Fruit fly (Drosophila melanogaster): ENCODE measurements around the gene Orct.

Orct gene

dm6 chr3R:24230423-24231205, 45.4 kb upstream of the Orct start, which contains the start of gene mask (continued):
- TF ChIP-seq mld (GFP tag; IDR thresholded peaks at IDR 0.05; ENCODE audit: partially characterized antibody): no peak
- peak; percentile 67 for TF ChIP-seq CG14667 (GFP tag; IDR thresholded peaks at IDR 0.05)
- TF ChIP-seq vvl (GFP tag; IDR thresholded peaks at IDR 0.05): peak; percentile 81
- no peak for TF ChIP-seq CG3838 (GFP tag; optimal IDR thresholded peaks at IDR 0.05)
- TF ChIP-seq CG8924 (tag; optimal IDR thresholded peaks at IDR 0.05): peak; percentile 32
- no peak for TF ChIP-seq inv (GFP tag; IDR thresholded peaks at IDR 0.05; ENCODE audit: partially characterized antibody)
- peak; percentile 87 for TF ChIP-seq CG6765 (GFP tag; optimal IDR thresholded peaks at IDR 0.05)
- TF ChIP-seq CG11695 (GFP tag; IDR thresholded peaks at IDR 0.05): 0 out of 3 replicates have a peak, but pooled peaks have one; percentile 24
- TF ChIP-seq grn (GFP tag; optimal IDR thresholded peaks at IDR 0.05): peak; percentile 69
- TF ChIP-seq grau (tag; optimal IDR thresholded peaks at IDR 0.05): peak; percentile 51
- TF ChIP-seq ranshi (GFP tag; IDR thresholded peaks at IDR 0.05): peak; percentile 68
- TF ChIP-seq CG8944 (GFP tag; optimal IDR thresholded peaks at IDR 0.05): peak; percentile 28
- TF ChIP-seq klu (GFP tag; IDR thresholded peaks at IDR 0.05): no peak
- TF ChIP-seq Hey (tag; optimal IDR thresholded peaks at IDR 0.05): peak; percentile 83
- peak; percentile 88 for TF ChIP-seq Rx (GFP tag; IDR thresholded peaks at IDR 0.05)
- peak; percentile 91 for TF ChIP-seq caup (GFP tag; optimal IDR thresholded peaks at IDR 0.05; ENCODE audit: severe bottlenecking)
- TF ChIP-seq CG14050 (GFP tag; IDR thresholded peaks at IDR 0.05): peak; percentile 58
- TF ChIP-seq abd-A (tag; optimal IDR thresholded peaks at IDR 0.05): no peak
- TF ChIP-seq H15 (GFP tag; IDR thresholded peaks at IDR 0.05): peak; percentile 82
- TF ChIP-seq bab2 (GFP tag; optimal IDR thresholded peaks at IDR 0.05): peak; percentile 50
- TF ChIP-seq CG6813 (GFP tag; optimal IDR thresholded peaks at IDR 0.05): peak; percentile 78
- peak; percentile 51 for TF ChIP-seq CG6654 (GFP tag; optimal IDR thresholded peaks at IDR 0.05)
- peak; percentile 54 for TF ChIP-seq CG10147 (GFP tag; optimal IDR thresholded peaks at IDR 0.05)
- TF ChIP-seq CG13424 (tag; optimal IDR thresholded peaks at IDR 0.05): peak; percentile 39
- TF ChIP-seq trh (GFP tag; optimal IDR thresholded peaks at IDR 0.05): peak; percentile 34
- no peak for TF ChIP-seq Sox102F (GFP tag; optimal IDR thresholded peaks at IDR 0.05)
- TF ChIP-seq gce (GFP tag; IDR thresholded peaks at IDR 0.05): peak; percentile 79
- TF ChIP-seq CG34422 (GFP tag; IDR thresholded peaks at IDR 0.05): peak; percentile 79
- TF ChIP-seq CG12236 (GFP tag; optimal IDR thresholded peaks at IDR 0.05): peak; percentile 73
- TF ChIP-seq Med (GFP tag): peak; percentile 98
- peak; percentile 53 for TF ChIP-seq gem (tag; optimal IDR thresholded peaks at IDR 0.05)
- TF ChIP-seq Opbp (GFP tag; IDR thresholded peaks at IDR 0.05; ENCODE audit: partially characterized antibody): peak; percentile 60; the same call in 2 of the 3 replicates
- TF ChIP-seq CG10366 (GFP tag; IDR thresholded peaks at IDR 0.05): peak; percentile 76
- peak; percentile 64 for TF ChIP-seq CG11398 (GFP tag; optimal IDR thresholded peaks at IDR 0.05)
- TF ChIP-seq Eip74EF (GFP tag; optimal IDR thresholded peaks at IDR 0.05): peak in 1 of 2 experiments; percentile 25
- peak; percentile 92 for TF ChIP-seq CG9727 (GFP tag; optimal IDR thresholded peaks at IDR 0.05)
- no peak for TF ChIP-seq psq (GFP tag; optimal IDR thresholded peaks at IDR 0.05)
- TF ChIP-seq exex (tag; optimal IDR thresholded peaks at IDR 0.05): peak; percentile 35
- TF ChIP-seq tna (GFP tag; IDR thresholded peaks at IDR 0.05; ENCODE audit: partially characterized antibody): no peak
- peak; percentile 75 for TF ChIP-seq CG14014 (GFP tag; IDR thresholded peaks at IDR 0.05)
- TF ChIP-seq CG17568 (GFP tag; optimal IDR thresholded peaks at IDR 0.05): peak; percentile 58
- peak; percentile 81 for TF ChIP-seq Dbx (GFP tag; IDR thresholded peaks at IDR 0.05)
- peak; percentile 87 for TF ChIP-seq CG11247 (GFP tag; IDR thresholded peaks at IDR 0.05)
- TF ChIP-seq stc (GFP tag; IDR thresholded peaks at IDR 0.05): peak; percentile 69; the same call in 1 of the 2 replicates
- TF ChIP-seq NC2β (GFP tag; optimal IDR thresholded peaks at IDR 0.05): peak; percentile 91
- TF ChIP-seq Atf3 (GFP tag; optimal IDR thresholded peaks at IDR 0.05): peak; percentile 73
- TF ChIP-seq CG32767 (GFP tag; IDR thresholded peaks at IDR 0.05): no peak
- no peak for TF ChIP-seq CG4404 (GFP tag; IDR thresholded peaks at IDR 0.05)
- TF ChIP-seq Dip3 (GFP tag; optimal IDR thresholded peaks at IDR 0.05): peak; percentile 80
